Fruit fly (Drosophila melanogaster) whole organism, embryonic: ENCODE data around the gene Dh31.

Source experiments
- Abd-B ChIP-seq: fragments of 200-800 bp; sonication (Bioruptor generic); optimal IDR thresholded peaks from 2 replicates; lab custom pipeline; 2018; ENCODE audit warnings: missing biosample characterization, mild to moderate bottlenecking, missing genetic modification characterization, moderate library complexity
- Bdp1 ChIP-seq: fragments of 200-800 bp; sonication (Bioruptor generic); optimal IDR thresholded peaks from 3 replicates; lab custom pipeline; 2016; ENCODE audit warnings: missing biosample characterization, missing genetic modification characterization
- CG10462 ChIP-seq: fragments of 200-800 bp; sonication (Bioruptor generic); optimal IDR thresholded peaks from 2 replicates; lab custom pipeline; 2016; ENCODE audit warnings: missing biosample characterization, missing genetic modification characterization
- CG10979 ChIP-seq: fragments of 200-800 bp; sonication (Bioruptor generic); optimal IDR thresholded peaks from 2 replicates; lab custom pipeline; 2018; ENCODE audit warnings: missing biosample characterization, mild to moderate bottlenecking, missing genetic modification characterization, moderate library complexity
- CG11695 ChIP-seq: fragments of 200-800 bp; sonication (Bioruptor generic); IDR thresholded peaks from 3 replicates; pipeline ENCODE4 v1.3.6; 2022; ENCODE audit warnings: missing biosample characterization, missing genetic modification characterization
- CG11723 ChIP-seq: fragments of 200-800 bp; sonication (Bioruptor generic); optimal IDR thresholded peaks from 2 replicates; lab custom pipeline; 2017; ENCODE audit warnings: missing biosample characterization, mild to moderate bottlenecking, missing genetic modification characterization
- CG1647 ChIP-seq: fragments of 200-800 bp; sonication (Bioruptor generic); optimal IDR thresholded peaks from 3 replicates; lab custom pipeline; 2016; ENCODE audit warnings: missing biosample characterization, missing genetic modification characterization
- CG17359 ChIP-seq: fragments of 200-800 bp; sonication (Bioruptor generic); optimal IDR thresholded peaks from 3 replicates; lab custom pipeline; 2018; ENCODE audit warnings: missing biosample characterization, mild to moderate bottlenecking, missing genetic modification characterization, moderate library complexity
- CG2120 ChIP-seq: fragments of 200-800 bp; sonication (Bioruptor generic); optimal IDR thresholded peaks from 3 replicates; lab custom pipeline; 2016; ENCODE audit warnings: missing biosample characterization, missing genetic modification characterization
- CG3065 ChIP-seq: fragments of 200-800 bp; sonication (Bioruptor generic); optimal IDR thresholded peaks from 2 replicates; lab custom pipeline; 2016; ENCODE audit warnings: missing biosample characterization, missing genetic modification characterization
- CG3163 ChIP-seq: fragments of 200-800 bp; sonication (Bioruptor generic); optimal IDR thresholded peaks from 3 replicates; lab custom pipeline; 2016; ENCODE audit warnings: missing biosample characterization, missing genetic modification characterization
- CG3995 ChIP-seq: fragments of 200-800 bp; sonication (Bioruptor generic); optimal IDR thresholded peaks from 3 replicates; lab custom pipeline; 2016; ENCODE audit warnings: missing biosample characterization, missing genetic modification characterization
- CG4328 ChIP-seq: fragments of 200-800 bp; sonication (Bioruptor generic); optimal IDR thresholded peaks from 3 replicates; lab custom pipeline; 2017; ENCODE audit warnings: missing biosample characterization, missing genetic modification reagents, missing genetic modification characterization
- CG5245 ChIP-seq: fragments of 200-800 bp; sonication (Bioruptor generic); optimal IDR thresholded peaks from 3 replicates; lab custom pipeline; 2016; ENCODE audit warnings: missing biosample characterization, missing genetic modification characterization
- CG6272 ChIP-seq: fragments of 200-800 bp; sonication (Bioruptor generic); IDR thresholded peaks from 2 replicates; pipeline ENCODE4 v1.3.6; 2022; ENCODE audit warnings: missing biosample characterization, missing genetic modification characterization
- CG6813 ChIP-seq: fragments of 200-800 bp; sonication (Bioruptor generic); optimal IDR thresholded peaks from 2 replicates; lab custom pipeline; 2017; ENCODE audit warnings: missing biosample characterization, missing genetic modification characterization, mild to moderate bottlenecking, moderate library complexity, missing genetic modification reagents
- CG9727 ChIP-seq: fragments of 200-800 bp; sonication (Bioruptor generic); optimal IDR thresholded peaks from 3 replicates; lab custom pipeline; 2017; ENCODE audit warnings: missing biosample characterization, mild to moderate bottlenecking, missing genetic modification characterization
- Chrac-16 ChIP-seq: fragments of 200-800 bp; sonication (Bioruptor generic); optimal IDR thresholded peaks from 3 replicates; lab custom pipeline; 2016; ENCODE audit warnings: missing biosample characterization, missing genetic modification characterization
- Dek ChIP-seq: fragments of 200-800 bp; sonication (Bioruptor generic); optimal IDR thresholded peaks from 3 replicates; lab custom pipeline; 2019; ENCODE audit warnings: missing biosample characterization, mild to moderate bottlenecking, missing genetic modification characterization, moderate library complexity
- Dip3 ChIP-seq: fragments of 200-800 bp; sonication (Bioruptor generic); optimal IDR thresholded peaks from 3 replicates; lab custom pipeline; 2016; ENCODE audit warnings: missing biosample characterization, missing genetic modification characterization
- Fer1 ChIP-seq: fragments of 200-800 bp; sonication (Bioruptor generic); optimal IDR thresholded peaks from 2 replicates; lab custom pipeline; 2017; ENCODE audit warnings: missing biosample characterization, mild to moderate bottlenecking, missing genetic modification characterization
- Gsc ChIP-seq: fragments of 200-800 bp; sonication (Bioruptor generic); IDR thresholded peaks from 2 replicates; pipeline ENCODE4 v1.3.6; 2022; ENCODE audit warnings: missing biosample characterization, missing genetic modification characterization
- NFAT ChIP-seq: fragments of 200-800 bp; sonication (Bioruptor generic); IDR thresholded peaks from 2 replicates; pipeline ENCODE4 v1.3.6; 2022; ENCODE audit warnings: missing biosample characterization, missing genetic modification characterization
- Spps ChIP-seq: fragments of 200-800 bp; sonication (Bioruptor generic); optimal IDR thresholded peaks from 2 replicates; lab custom pipeline; 2018; ENCODE audit warnings: missing biosample characterization, mild to moderate bottlenecking, missing genetic modification characterization
- Stat92E ChIP-seq, 3 experiments: fragments of >200 bp in 2 of 3; fragments of 200-800 bp in 1 of 3; sonication (Bioruptor generic) in 1 of 3; optimal IDR thresholded peaks; 2 replicates each; lab custom pipeline; 2017 to 2019; ENCODE audit warnings: missing biosample characterization in 3 of 3, missing genetic modification characterization in 3 of 3, mild to moderate bottlenecking in 1 of 3, moderate library complexity in 1 of 3
- TFAM ChIP-seq: fragments of 200-800 bp; sonication (Bioruptor generic); optimal IDR thresholded peaks from 2 replicates; lab custom pipeline; 2017; ENCODE audit warnings: missing biosample characterization, missing genetic modification characterization, inconsistent platforms
- Xbp1 ChIP-seq: fragments of 200-800 bp; sonication (Bioruptor generic); optimal IDR thresholded peaks from 3 replicates; lab custom pipeline; 2016; ENCODE audit warnings: missing biosample characterization, mild to moderate bottlenecking, missing genetic modification characterization
- YL-1 ChIP-seq: fragments of 200-800 bp; sonication (Bioruptor generic); optimal IDR thresholded peaks from 3 replicates; lab custom pipeline; 2017; ENCODE audit warnings: missing biosample characterization, mild to moderate bottlenecking, missing genetic modification characterization
- ab ChIP-seq: fragments of 200-800 bp; sonication (Bioruptor generic); optimal IDR thresholded peaks from 2 replicates; lab custom pipeline; 2016; ENCODE audit warnings: missing biosample characterization, missing genetic modification characterization
- aop ChIP-seq: fragments of 200-800 bp; sonication (Bioruptor generic); IDR thresholded peaks from 2 replicates; pipeline ENCODE4 v1.3.6; 2022; ENCODE audit warnings: missing biosample characterization, missing genetic modification characterization
- ase ChIP-seq: fragments of 200-800 bp; sonication (Bioruptor generic); IDR thresholded peaks from 3 replicates; pipeline ENCODE4 v1.3.6; 2022; ENCODE audit warnings: missing biosample characterization, missing genetic modification characterization
- ato ChIP-seq: fragments of 200-800 bp; sonication (Bioruptor generic); IDR thresholded peaks from 2 replicates; pipeline ENCODE4 v1.3.6; 2022; ENCODE audit warnings: missing biosample characterization, missing genetic modification characterization; ENCODE audit not compliant: partially characterized antibody
- bcd ChIP-seq: fragments of 200-800 bp; sonication (Bioruptor generic); optimal IDR thresholded peaks from 2 replicates; lab custom pipeline; 2017; ENCODE audit warnings: missing biosample characterization, mild to moderate bottlenecking, missing genetic modification characterization
- caup ChIP-seq: fragments of 200-800 bp; sonication (Bioruptor generic); optimal IDR thresholded peaks from 3 replicates; lab custom pipeline; 2017; ENCODE audit warnings: missing biosample characterization, mild to moderate bottlenecking, missing genetic modification characterization, moderate library complexity; ENCODE audit not compliant: severe bottlenecking
- chm ChIP-seq: fragments of 200-800 bp; sonication (Bioruptor generic); IDR thresholded peaks from 2 replicates; pipeline ENCODE4 v1.3.6; 2022; ENCODE audit warnings: missing biosample characterization, missing genetic modification characterization
- ci ChIP-seq: fragments of 200-800 bp; sonication (Bioruptor generic); IDR thresholded peaks from 3 replicates; pipeline ENCODE4 v1.3.6; 2022; ENCODE audit warnings: missing biosample characterization, missing genetic modification characterization
- croc ChIP-seq: fragments of 200-800 bp; sonication (Bioruptor generic); conservative IDR thresholded peaks from 3 replicates; pipeline ENCODE4 v1.3.6; 2022; ENCODE audit warnings: missing biosample characterization, missing genetic modification characterization
- cwo ChIP-seq: fragments of 200-800 bp; sonication (Bioruptor generic); optimal IDR thresholded peaks from 3 replicates; lab custom pipeline; 2017; ENCODE audit warnings: missing biosample characterization, missing genetic modification characterization, mild to moderate bottlenecking, moderate library complexity, missing genetic modification reagents
- dimm ChIP-seq: fragments of 200-800 bp; sonication (Bioruptor generic); IDR thresholded peaks from 2 replicates; pipeline ENCODE4 v1.3.6; 2022; ENCODE audit warnings: missing biosample characterization, missing genetic modification characterization
- disco-r ChIP-seq: fragments of 200-800 bp; sonication (Bioruptor generic); optimal IDR thresholded peaks from 2 replicates; lab custom pipeline; 2016; ENCODE audit warnings: missing biosample characterization, missing genetic modification characterization
- emc ChIP-seq: fragments of 200-800 bp; sonication (Bioruptor generic); optimal IDR thresholded peaks from 2 replicates; lab custom pipeline; 2016; ENCODE audit warnings: missing biosample characterization, missing genetic modification characterization
- ftz-f1 ChIP-seq: fragments of 200-800 bp; sonication (Bioruptor generic); optimal IDR thresholded peaks from 2 replicates; lab custom pipeline; 2016; ENCODE audit warnings: missing biosample characterization, missing genetic modification characterization
- grn ChIP-seq: fragments of 200-800 bp; sonication (Bioruptor generic); optimal IDR thresholded peaks from 3 replicates; lab custom pipeline; 2017; ENCODE audit warnings: missing biosample characterization, missing genetic modification characterization
- kni ChIP-seq: fragments of 200-800 bp; sonication (Bioruptor generic); optimal IDR thresholded peaks from 3 replicates; lab custom pipeline; 2017; ENCODE audit warnings: mild to moderate bottlenecking, missing biosample characterization, missing genetic modification reagents, missing genetic modification characterization
- knrl ChIP-seq: fragments of 200-800 bp; sonication (Bioruptor generic); IDR thresholded peaks from 3 replicates; pipeline ENCODE4 v1.3.6; 2022; ENCODE audit warnings: missing biosample characterization, missing genetic modification characterization; ENCODE audit not compliant: partially characterized antibody
- odd ChIP-seq: fragments of 200-800 bp; sonication (Bioruptor generic); optimal IDR thresholded peaks from 2 replicates; lab custom pipeline; 2017; ENCODE audit warnings: missing biosample characterization, mild to moderate bottlenecking, missing genetic modification characterization
- pho ChIP-seq: fragments of 200-800 bp; sonication (Bioruptor generic); optimal IDR thresholded peaks from 2 replicates; lab custom pipeline; 2016; ENCODE audit warnings: missing biosample characterization, missing genetic modification characterization
- sd ChIP-seq: fragments of 200-800 bp; sonication (Bioruptor generic); optimal IDR thresholded peaks from 3 replicates; lab custom pipeline; 2018; ENCODE audit warnings: missing biosample characterization, mild to moderate bottlenecking, missing genetic modification characterization, moderate library complexity
- seq ChIP-seq: fragments of 200-800 bp; sonication (Bioruptor generic); IDR thresholded peaks from 2 replicates; pipeline ENCODE4 v1.3.6; 2022; ENCODE audit warnings: missing biosample characterization, missing genetic modification characterization
- tup ChIP-seq: fragments of 200-800 bp; sonication (Bioruptor generic); optimal IDR thresholded peaks from 2 replicates; lab custom pipeline; 2016; ENCODE audit warnings: missing biosample characterization, mild to moderate bottlenecking, missing genetic modification characterization, moderate library complexity
- yki ChIP-seq: fragments of >200 bp; optimal IDR thresholded peaks from 3 replicates; lab custom pipeline; 2018
- zen2 ChIP-seq: fragments of 200-800 bp; sonication (Bioruptor generic); IDR thresholded peaks from 3 replicates; pipeline ENCODE4 v1.3.6; 2022; ENCODE audit warnings: missing biosample characterization, missing genetic modification characterization; ENCODE audit not compliant: partially characterized antibody

Dh31 gene

dm6 chr2L:8477971-8478370, 28.7 kb downstream of the Dh31 start:
- TF ChIP-seq CG2120: peak; percentile 17
- TF ChIP-seq CG6272: 0 out of 2 replicates have a peak, but pooled peaks have one; percentile 12
- no peak for TF ChIP-seq ci (GFP tag; lab: Robert Waterston, UW)
- no peak for TF ChIP-seq grn
- TF ChIP-seq disco-r: no peak
- TF ChIP-seq Abd-B (GFP tag; lab: Kevin White, UChicago): peak; percentile 29
- TF ChIP-seq CG6813: no peak
- TF ChIP-seq odd: no peak
- TF ChIP-seq Stat92E (GFP tag; optimal IDR thresholded peaks at IDR 0.05; lab: Kevin White, UChicago): no peak
- no peak for TF ChIP-seq emc (GFP tag; lab: Kevin White, UChicago)
- no peak for TF ChIP-seq dimm (GFP tag; lab: Robert Waterston, UW)
- TF ChIP-seq bcd (GFP tag; lab: Kevin White, UChicago): no peak
- no peak for TF ChIP-seq Gsc (GFP tag; lab: Robert Waterston, UW)
- TF ChIP-seq CG5245 (GFP tag; lab: Kevin White, UChicago): no peak
- no peak for TF ChIP-seq Spps (tag; lab: Kevin White, UChicago)
- peak; percentile 91 for TF ChIP-seq Bdp1
- TF ChIP-seq Fer1 (GFP tag; lab: Kevin White, UChicago): no peak
- TF ChIP-seq CG1647 (GFP tag; lab: Kevin White, UChicago): no peak
- no peak for TF ChIP-seq chm (GFP tag; lab: Robert Waterston, UW)
- no peak for TF ChIP-seq Xbp1 (GFP tag; lab: Kevin White, UChicago)
- no peak for TF ChIP-seq caup (GFP tag; lab: Kevin White, UChicago)
- peak; percentile 46 for TF ChIP-seq Dek (tag; lab: Kevin White, UChicago)
- TF ChIP-seq YL-1: no peak
- TF ChIP-seq kni (GFP tag; lab: Kevin White, UChicago): no peak
- no peak for TF ChIP-seq cwo (GFP tag; lab: Kevin White, UChicago)
- TF ChIP-seq Dip3 (GFP tag; lab: Kevin White, UChicago): peak; percentile 11
- TF ChIP-seq CG4328 (GFP tag; lab: Kevin White, UChicago): no peak
- TF ChIP-seq CG11723 (GFP tag; lab: Kevin White, UChicago): no peak
- TF ChIP-seq tup (GFP tag; lab: Kevin White, UChicago): no peak
- TF ChIP-seq CG10462: no peak
- TF ChIP-seq yki: no peak
- peak; percentile 69; the same call in 2 of the 3 replicates for TF ChIP-seq knrl
- TF ChIP-seq ab (GFP tag; lab: Kevin White, UChicago): no peak
- TF ChIP-seq Chrac-16 (GFP tag; lab: Kevin White, UChicago): no peak
- peak; percentile 2 for TF ChIP-seq CG3163
- no peak for TF ChIP-seq zen2
- no peak for TF ChIP-seq CG9727 (GFP tag; lab: Kevin White, UChicago)
- TF ChIP-seq CG10979 (tag; lab: Kevin White, UChicago): no peak
- no peak for TF ChIP-seq NFAT (GFP tag; lab: Robert Waterston, UW)
- TF ChIP-seq CG3065 (GFP tag; lab: Kevin White, UChicago): no peak
- no peak for TF ChIP-seq CG11695 (GFP tag; lab: Robert Waterston, UW)
- no peak for TF ChIP-seq ftz-f1 (GFP tag; lab: Kevin White, UChicago)
- TF ChIP-seq croc (GFP tag; lab: Robert Waterston, UW): no peak
- no peak for TF ChIP-seq CG17359 (tag; lab: Kevin White, UChicago)
- TF ChIP-seq TFAM (GFP tag; lab: Kevin White, UChicago): no peak
- no peak for TF ChIP-seq ase (GFP tag; lab: Robert Waterston, UW)
- TF ChIP-seq pho: peak; percentile 30
- no peak for TF ChIP-seq seq (GFP tag; lab: Robert Waterston, UW)
- no peak for TF ChIP-seq CG3995 (GFP tag; lab: Kevin White, UChicago)
- 0 out of 2 replicates have a peak, but pooled peaks have one; percentile 29 for TF ChIP-seq ato
- no peak for TF ChIP-seq aop (GFP tag; lab: Robert Waterston, UW)
- TF ChIP-seq sd (tag; lab: Kevin White, UChicago): no peak
